Worm (Caenorhabditis elegans): ENCODE measurements around the gene T05C12.11.
A peak's percentile ranks its signal among the peaks of the same experiment; 100 is the strongest.

ce11 chrII:8127290-8127689 lies 43.0 kb downstream of the T05C12.11 start:
- TF ChIP-seq arid-1 (GFP tag; conservative IDR thresholded peaks at IDR 0.05) (no peak), lin-39 (tag; optimal IDR thresholded peaks at IDR 0.05) (no peak), lim-7 (GFP tag; IDR thresholded peaks at IDR 0.05) (no peak), mes-2 (tag; optimal IDR thresholded peaks at IDR 0.05; ENCODE audit: poor library complexity, severe bottlenecking) (peak; percentile 54), mep-1 (tag; optimal IDR thresholded peaks at IDR 0.05) (peak; percentile 29), zfp-2 (tag; optimal IDR thresholded peaks at IDR 0.05) (no peak)

Data from whole organism, L4 larva.